Fruit fly (Drosophila melanogaster): ENCODE data around the gene CG18273.
"Not testable (repeated sequence)": the region's sequence is repeated elsewhere in the genome, so short reads cannot be mapped to it uniquely, and the experiment has no call there.

dm6 chrX:481642-482041 lies 5.7 kb downstream of the CG18273 start, which contains the start of gene CG3176:
- not testable (repeated sequence) for TF ChIP-seq CG8159 (tag; optimal IDR thresholded peaks at IDR 0.05); CG15710 (tag; optimal IDR thresholded peaks at IDR 0.05); fd96Ca (GFP tag; IDR thresholded peaks at IDR 0.05); CG32121 (GFP tag; IDR thresholded peaks at IDR 0.05); CG9948 (tag; optimal IDR thresholded peaks at IDR 0.05); CG8301 (tag; optimal IDR thresholded peaks at IDR 0.05); gl (tag; optimal IDR thresholded peaks at IDR 0.05)

Data from whole organism, pupa.